Fruit fly (Drosophila melanogaster): ENCODE results near the gene CG15880.

The CG15880 gene

dm6 chr2L:857897-858517 is 40.3 kb upstream of the CG15880 start:
- peak; percentile 34 for TF ChIP-seq rgr (GFP tag; optimal IDR thresholded peaks at IDR 0.05)
- TF ChIP-seq Hr83 (GFP tag; optimal IDR thresholded peaks at IDR 0.05; ENCODE audit: poor library complexity, severe bottlenecking) = no peak
- TF ChIP-seq woc (GFP tag; optimal IDR thresholded peaks at IDR 0.05) = no peak
- TF ChIP-seq OdsH (GFP tag; optimal IDR thresholded peaks at IDR 0.05) = peak; percentile 65
- no peak for TF ChIP-seq pan (optimal IDR thresholded peaks at IDR 0.05)
- peak; percentile 72 for TF ChIP-seq fru (GFP tag; optimal IDR thresholded peaks at IDR 0.05)
- TF ChIP-seq sv (GFP tag; optimal IDR thresholded peaks at IDR 0.05) = no peak
- TF ChIP-seq jim (GFP tag; optimal IDR thresholded peaks at IDR 0.05) = no peak
- TF ChIP-seq lola (GFP tag; optimal IDR thresholded peaks at IDR 0.05) = no peak
- peak in 1 of 2 experiments; percentile 40 for TF ChIP-seq foxo (GFP tag; optimal IDR thresholded peaks at IDR 0.05)
- peak; percentile 47 for TF ChIP-seq Hnf4 (GFP tag; optimal IDR thresholded peaks at IDR 0.05)
- peak; percentile 86 for TF ChIP-seq CrebA (GFP tag; optimal IDR thresholded peaks at IDR 0.05; ENCODE audit: borderline replicate concordance)
- no peak for TF ChIP-seq tai (GFP tag; optimal IDR thresholded peaks at IDR 0.05)
- peak; percentile 23 for TF ChIP-seq Sp1 (GFP tag; optimal IDR thresholded peaks at IDR 0.05)
- TF ChIP-seq Mio (GFP tag; optimal IDR thresholded peaks at IDR 0.05) = no peak
- peak; percentile 46 for TF ChIP-seq br (GFP tag; optimal IDR thresholded peaks at IDR 0.05)
- no peak for TF ChIP-seq Myc (optimal IDR thresholded peaks at IDR 0.05)
- TF ChIP-seq psq (GFP tag; optimal IDR thresholded peaks at IDR 0.05) = peak; percentile 4
- no peak for TF ChIP-seq sage (GFP tag; optimal IDR thresholded peaks at IDR 0.05)
- TF ChIP-seq h (GFP tag; optimal IDR thresholded peaks at IDR 0.05) = no peak

- TF ChIP-seq Hr83 (GFP tag; optimal IDR thresholded peaks at IDR 0.05; ENCODE audit: poor library complexity, severe bottlenecking) (peak; percentile 65), rgr (GFP tag; optimal IDR thresholded peaks at IDR 0.05) (peak; percentile 8), sv (GFP tag; optimal IDR thresholded peaks at IDR 0.05) (peak; percentile 22), foxo (GFP tag; optimal IDR thresholded peaks at IDR 0.05) (peak in 1 of 2 experiments; percentile 52), h (GFP tag; optimal IDR thresholded peaks at IDR 0.05) (peak; percentile 0), sage (GFP tag; optimal IDR thresholded peaks at IDR 0.05) (peak; percentile 12), jim (GFP tag; optimal IDR thresholded peaks at IDR 0.05) (no peak), psq (GFP tag; optimal IDR thresholded peaks at IDR 0.05) (peak; percentile 25), CG9705 (GFP tag; optimal IDR thresholded peaks at IDR 0.05) (no peak), ey (GFP tag; optimal IDR thresholded peaks at IDR 0.05) (peak; percentile 48), fru (GFP tag; optimal IDR thresholded peaks at IDR 0.05) (peak; percentile 43)
Measured at dm6 chr2L:856690-857488, 39.1 kb upstream of the CG15880 start.

dm6 chr2L:856001-856400 is 38.3 kb upstream of the CG15880 start:
- TF ChIP-seq OdsH (GFP tag; optimal IDR thresholded peaks at IDR 0.05) (peak; percentile 76), Sp1 (GFP tag; optimal IDR thresholded peaks at IDR 0.05) (peak; percentile 39), Hr78 (GFP tag; optimal IDR thresholded peaks at IDR 0.05) (no peak), woc (GFP tag; optimal IDR thresholded peaks at IDR 0.05) (no peak), Hnf4 (GFP tag; optimal IDR thresholded peaks at IDR 0.05) (peak; percentile 67), Myc (optimal IDR thresholded peaks at IDR 0.05) (no peak), dl (GFP tag; optimal IDR thresholded peaks at IDR 0.05; ENCODE audit: insufficient read depth in 1 of 2, partially characterized antibody in 2 of 2) (no peak), CG32264 (GFP tag; optimal IDR thresholded peaks at IDR 0.05) (no peak), br (GFP tag; optimal IDR thresholded peaks at IDR 0.05) (peak; percentile 43), Hr83 (GFP tag; optimal IDR thresholded peaks at IDR 0.05; ENCODE audit: poor library complexity, severe bottlenecking) (peak; percentile 99), sv (GFP tag; optimal IDR thresholded peaks at IDR 0.05) (no peak), HLH106 (tag; optimal IDR thresholded peaks at IDR 0.05) (peak; percentile 15), Vsx2 (GFP tag; optimal IDR thresholded peaks at IDR 0.05; ENCODE audit: partially characterized antibody) (no peak), ey (GFP tag; optimal IDR thresholded peaks at IDR 0.05) (peak; percentile 16), rgr (GFP tag; optimal IDR thresholded peaks at IDR 0.05) (peak; percentile 80), tai (GFP tag; optimal IDR thresholded peaks at IDR 0.05) (no peak), h (GFP tag; optimal IDR thresholded peaks at IDR 0.05) (peak; percentile 86), jim (GFP tag; optimal IDR thresholded peaks at IDR 0.05) (peak; percentile 83), Dif (GFP tag; optimal IDR thresholded peaks at IDR 0.05; ENCODE audit: partially characterized antibody) (no peak), sage (GFP tag; optimal IDR thresholded peaks at IDR 0.05) (no peak), CrebA (GFP tag; optimal IDR thresholded peaks at IDR 0.05; ENCODE audit: borderline replicate concordance) (no peak), Mio (GFP tag; optimal IDR thresholded peaks at IDR 0.05) (no peak), brk (GFP tag; optimal IDR thresholded peaks at IDR 0.05) (no peak), Dfd (GFP tag; optimal IDR thresholded peaks at IDR 0.05) (no peak), CG9705 (GFP tag; optimal IDR thresholded peaks at IDR 0.05) (peak; percentile 7), dmrt93B (GFP tag; optimal IDR thresholded peaks at IDR 0.05) (no peak), fru (GFP tag; optimal IDR thresholded peaks at IDR 0.05) (peak; percentile 51), foxo (GFP tag; optimal IDR thresholded peaks at IDR 0.05) (peak in 1 of 2 experiments; percentile 42), psq (GFP tag; optimal IDR thresholded peaks at IDR 0.05) (peak; percentile 18), Jra (GFP tag; optimal IDR thresholded peaks at IDR 0.05) (peak; percentile 65), dsf (GFP tag; optimal IDR thresholded peaks at IDR 0.05; ENCODE audit: borderline replicate concordance) (no peak)

Data from whole organism, wandering third instar larva.